Fruit fly (Drosophila melanogaster): ENCODE measurements around the gene CG31248.

The CG31248 gene

dm6 chr3R:7127966-7128365 lies 1.2 kb upstream of the CG31248 start, which contains the start of gene CG10068:
CG10068 (minus strand) TSS chr3R:7128027.
- peak; percentile 81 for TF ChIP-seq ey (GFP tag; optimal IDR thresholded peaks at IDR 0.05)
- TF ChIP-seq foxo (GFP tag; optimal IDR thresholded peaks at IDR 0.05), result peak; percentile 29 to 87
- TF ChIP-seq Abd-B (GFP tag; optimal IDR thresholded peaks at IDR 0.05), result no peak
- TF ChIP-seq N (GFP tag; optimal IDR thresholded peaks at IDR 0.05), result no peak
- TF ChIP-seq br (GFP tag; optimal IDR thresholded peaks at IDR 0.05), result peak; percentile 88
- TF ChIP-seq Jra (GFP tag; optimal IDR thresholded peaks at IDR 0.05), result peak; percentile 87
- no peak for TF ChIP-seq pan (optimal IDR thresholded peaks at IDR 0.05)
- TF ChIP-seq Hr78 (GFP tag; optimal IDR thresholded peaks at IDR 0.05), result no peak
- peak; percentile 60 for TF ChIP-seq CG9705 (GFP tag; optimal IDR thresholded peaks at IDR 0.05)
- no peak for TF ChIP-seq usp (GFP tag; optimal IDR thresholded peaks at IDR 0.05)
- TF ChIP-seq Vsx2 (GFP tag; optimal IDR thresholded peaks at IDR 0.05; ENCODE audit: partially characterized antibody), result no peak
- TF ChIP-seq HLH106 (tag; optimal IDR thresholded peaks at IDR 0.05), result peak; percentile 82
- peak; percentile 20 for TF ChIP-seq Myc (optimal IDR thresholded peaks at IDR 0.05)
- TF ChIP-seq dl (GFP tag; optimal IDR thresholded peaks at IDR 0.05; ENCODE audit: insufficient read depth in 1 of 2, partially characterized antibody in 2 of 2), result no peak
- peak; percentile 70 for TF ChIP-seq CG32264 (GFP tag; optimal IDR thresholded peaks at IDR 0.05)
- TF ChIP-seq Mio (GFP tag; optimal IDR thresholded peaks at IDR 0.05), result no peak
- no peak for TF ChIP-seq Rel (GFP tag; optimal IDR thresholded peaks at IDR 0.05)
- peak; percentile 54 for TF ChIP-seq Rel (tag; optimal IDR thresholded peaks at IDR 0.05)
- TF ChIP-seq sv (GFP tag; optimal IDR thresholded peaks at IDR 0.05), result peak; percentile 91
- TF ChIP-seq h (GFP tag; optimal IDR thresholded peaks at IDR 0.05), result peak; percentile 90
- no peak for TF ChIP-seq Dif (GFP tag; optimal IDR thresholded peaks at IDR 0.05; ENCODE audit: partially characterized antibody)
- no peak for TF ChIP-seq jim (GFP tag; optimal IDR thresholded peaks at IDR 0.05)
- peak; percentile 84 for TF ChIP-seq fru (GFP tag; optimal IDR thresholded peaks at IDR 0.05)
- TF ChIP-seq Dfd (GFP tag; optimal IDR thresholded peaks at IDR 0.05), result no peak
- TF ChIP-seq dsf (GFP tag; optimal IDR thresholded peaks at IDR 0.05; ENCODE audit: borderline replicate concordance), result peak; percentile 77
- peak; percentile 81 for TF ChIP-seq Hr83 (GFP tag; optimal IDR thresholded peaks at IDR 0.05; ENCODE audit: poor library complexity, severe bottlenecking)
- peak; percentile 69 for TF ChIP-seq psq (GFP tag; optimal IDR thresholded peaks at IDR 0.05)
- TF ChIP-seq CrebA (GFP tag; optimal IDR thresholded peaks at IDR 0.05; ENCODE audit: borderline replicate concordance), result no peak
- TF ChIP-seq dmrt93B (GFP tag; optimal IDR thresholded peaks at IDR 0.05), result peak; percentile 42
- TF ChIP-seq OdsH (GFP tag; optimal IDR thresholded peaks at IDR 0.05), result peak; percentile 82
- no peak for TF ChIP-seq lola (GFP tag; optimal IDR thresholded peaks at IDR 0.05)
- TF ChIP-seq sage (GFP tag; optimal IDR thresholded peaks at IDR 0.05), result peak; percentile 86
- TF ChIP-seq Sp1 (GFP tag; optimal IDR thresholded peaks at IDR 0.05), result peak; percentile 82
- peak; percentile 80 for TF ChIP-seq brk (GFP tag; optimal IDR thresholded peaks at IDR 0.05)
- TF ChIP-seq tai (GFP tag; optimal IDR thresholded peaks at IDR 0.05), result peak; percentile 73
- peak; percentile 82 for TF ChIP-seq rgr (GFP tag; optimal IDR thresholded peaks at IDR 0.05)
- peak; percentile 88 for TF ChIP-seq Hnf4 (GFP tag; optimal IDR thresholded peaks at IDR 0.05)
- TF ChIP-seq woc (GFP tag; optimal IDR thresholded peaks at IDR 0.05), result peak; percentile 69
- no peak for TF ChIP-seq GATAd (GFP tag; optimal IDR thresholded peaks at IDR 0.05)

- TF ChIP-seq CrebA (GFP tag; optimal IDR thresholded peaks at IDR 0.05; ENCODE audit: borderline replicate concordance), result no peak
- TF ChIP-seq usp (GFP tag; optimal IDR thresholded peaks at IDR 0.05), result no peak
- TF ChIP-seq br (GFP tag; optimal IDR thresholded peaks at IDR 0.05), result no peak
- TF ChIP-seq Jra (GFP tag; optimal IDR thresholded peaks at IDR 0.05), result peak; percentile 7
- no peak for TF ChIP-seq Vsx2 (GFP tag; optimal IDR thresholded peaks at IDR 0.05; ENCODE audit: partially characterized antibody)
- no peak for TF ChIP-seq lola (GFP tag; optimal IDR thresholded peaks at IDR 0.05)
- TF ChIP-seq psq (GFP tag; optimal IDR thresholded peaks at IDR 0.05), result no peak
- TF ChIP-seq foxo (GFP tag; optimal IDR thresholded peaks at IDR 0.05), result no peak
- TF ChIP-seq brk (GFP tag; optimal IDR thresholded peaks at IDR 0.05), result peak; percentile 18
- TF ChIP-seq CG9705 (GFP tag; optimal IDR thresholded peaks at IDR 0.05), result no peak
- TF ChIP-seq Sp1 (GFP tag; optimal IDR thresholded peaks at IDR 0.05), result no peak
- TF ChIP-seq dl (GFP tag; optimal IDR thresholded peaks at IDR 0.05; ENCODE audit: insufficient read depth in 1 of 2, partially characterized antibody in 2 of 2), result no peak
- TF ChIP-seq jim (GFP tag; optimal IDR thresholded peaks at IDR 0.05), result no peak
- TF ChIP-seq Myc (optimal IDR thresholded peaks at IDR 0.05), result no peak
- TF ChIP-seq N (GFP tag; optimal IDR thresholded peaks at IDR 0.05), result no peak
- no peak for TF ChIP-seq Abd-B (GFP tag; optimal IDR thresholded peaks at IDR 0.05)
- peak; percentile 60 for TF ChIP-seq Hnf4 (GFP tag; optimal IDR thresholded peaks at IDR 0.05)
- TF ChIP-seq dmrt93B (GFP tag; optimal IDR thresholded peaks at IDR 0.05), result no peak
- TF ChIP-seq tai (GFP tag; optimal IDR thresholded peaks at IDR 0.05), result no peak
- no peak for TF ChIP-seq h (GFP tag; optimal IDR thresholded peaks at IDR 0.05)
Observed at dm6 chr3R:7130827-7131226, 1.7 kb downstream of the CG31248 start.

Data from whole organism, wandering third instar larva.